Fruit fly (Drosophila melanogaster): ENCODE data around the gene cic.

Gene cic

dm6 chr3R:20274521-20275294 lies 22.1 kb downstream of the cic start:
- TF ChIP-seq CG8478 (optimal IDR thresholded peaks at IDR 0.05), result no peak

- TF ChIP-seq psq (optimal IDR thresholded peaks at IDR 0.05) (no peak), pan (optimal IDR thresholded peaks at IDR 0.05) (no peak), usp (GFP tag; optimal IDR thresholded peaks at IDR 0.05) (no peak), CG8478 (optimal IDR thresholded peaks at IDR 0.05) (no peak), EcR (GFP tag; optimal IDR thresholded peaks at IDR 0.05) (no peak), Dll (optimal IDR thresholded peaks at IDR 0.05) (no peak)
Measured at dm6 chr3R:20276012-20276411, 23.4 kb downstream of the cic start.

dm6 chr3R:20276760-20277159 lies 24.2 kb downstream of the cic start:
- TF ChIP-seq usp (GFP tag; optimal IDR thresholded peaks at IDR 0.05) (no peak), EcR (GFP tag; optimal IDR thresholded peaks at IDR 0.05) (no peak), psq (optimal IDR thresholded peaks at IDR 0.05) (no peak), pan (optimal IDR thresholded peaks at IDR 0.05) (no peak), Dll (optimal IDR thresholded peaks at IDR 0.05) (no peak), CG8478 (optimal IDR thresholded peaks at IDR 0.05) (no peak)

DNA sequence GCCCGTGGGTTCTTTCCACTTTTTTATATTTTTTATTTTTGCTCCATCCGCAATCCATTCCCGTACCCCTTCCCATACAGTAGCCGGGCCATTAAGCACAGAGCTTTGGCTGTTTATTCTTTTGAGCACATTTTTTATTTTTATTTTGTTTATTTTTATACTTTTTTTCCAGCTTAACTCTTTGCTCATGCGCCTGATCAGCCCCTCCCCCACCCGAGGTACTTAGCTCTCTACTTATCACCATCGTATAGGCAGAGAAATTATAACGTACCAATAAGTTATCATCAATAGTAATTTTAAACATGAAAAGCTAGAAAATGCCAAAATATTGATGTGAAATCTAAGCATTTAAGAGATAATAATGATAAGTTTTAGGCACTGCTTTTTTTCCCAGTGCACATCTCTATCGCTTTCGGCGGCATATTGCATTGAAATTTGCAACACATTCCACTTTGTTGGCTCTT lies 28.0 kb downstream of the cic start:
- TF ChIP-seq EcR (GFP tag; optimal IDR thresholded peaks at IDR 0.05) (no peak), pan (optimal IDR thresholded peaks at IDR 0.05) (no peak), usp (GFP tag; optimal IDR thresholded peaks at IDR 0.05) (no peak), CG8478 (optimal IDR thresholded peaks at IDR 0.05) (no peak), psq (optimal IDR thresholded peaks at IDR 0.05) (no peak), Dll (optimal IDR thresholded peaks at IDR 0.05) (no peak)

DNA sequence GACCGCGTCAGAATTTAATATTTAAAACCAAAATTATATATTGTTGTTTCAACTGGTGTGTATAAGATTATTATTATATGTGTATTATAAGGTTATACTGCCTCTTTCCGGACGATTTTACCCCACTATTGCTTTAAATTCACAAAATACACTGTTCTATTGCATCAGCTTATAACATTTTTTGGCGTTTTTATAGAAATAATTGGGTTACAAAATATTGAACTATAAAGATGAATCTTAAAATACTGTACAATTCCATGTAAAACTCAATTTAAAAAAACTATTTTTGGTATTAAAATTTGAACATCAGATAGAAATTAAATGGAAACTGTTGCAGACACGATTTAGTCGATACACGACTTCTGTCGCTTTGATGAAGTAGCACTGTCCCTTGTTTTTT lies 29.5 kb downstream of the cic start:
- no peak for TF ChIP-seq Dll (optimal IDR thresholded peaks at IDR 0.05)
- TF ChIP-seq CG8478 (optimal IDR thresholded peaks at IDR 0.05), result no peak
- no peak for TF ChIP-seq pan (optimal IDR thresholded peaks at IDR 0.05)
- no peak for TF ChIP-seq usp (GFP tag; optimal IDR thresholded peaks at IDR 0.05)

- no peak for TF ChIP-seq Dll (optimal IDR thresholded peaks at IDR 0.05)
- peak in 1 of 2 experiments; percentile 9 for TF ChIP-seq EcR (GFP tag; optimal IDR thresholded peaks at IDR 0.05)
Measured at dm6 chr3R:20282769-20283530, 30.4 kb downstream of the cic start.

- no peak for TF ChIP-seq psq (optimal IDR thresholded peaks at IDR 0.05)
- TF ChIP-seq usp (GFP tag; optimal IDR thresholded peaks at IDR 0.05), result no peak
- no peak for TF ChIP-seq EcR (GFP tag; optimal IDR thresholded peaks at IDR 0.05)
Measured at dm6 chr3R:20283531-20284139, 31.1 kb downstream of the cic start.

DNA sequence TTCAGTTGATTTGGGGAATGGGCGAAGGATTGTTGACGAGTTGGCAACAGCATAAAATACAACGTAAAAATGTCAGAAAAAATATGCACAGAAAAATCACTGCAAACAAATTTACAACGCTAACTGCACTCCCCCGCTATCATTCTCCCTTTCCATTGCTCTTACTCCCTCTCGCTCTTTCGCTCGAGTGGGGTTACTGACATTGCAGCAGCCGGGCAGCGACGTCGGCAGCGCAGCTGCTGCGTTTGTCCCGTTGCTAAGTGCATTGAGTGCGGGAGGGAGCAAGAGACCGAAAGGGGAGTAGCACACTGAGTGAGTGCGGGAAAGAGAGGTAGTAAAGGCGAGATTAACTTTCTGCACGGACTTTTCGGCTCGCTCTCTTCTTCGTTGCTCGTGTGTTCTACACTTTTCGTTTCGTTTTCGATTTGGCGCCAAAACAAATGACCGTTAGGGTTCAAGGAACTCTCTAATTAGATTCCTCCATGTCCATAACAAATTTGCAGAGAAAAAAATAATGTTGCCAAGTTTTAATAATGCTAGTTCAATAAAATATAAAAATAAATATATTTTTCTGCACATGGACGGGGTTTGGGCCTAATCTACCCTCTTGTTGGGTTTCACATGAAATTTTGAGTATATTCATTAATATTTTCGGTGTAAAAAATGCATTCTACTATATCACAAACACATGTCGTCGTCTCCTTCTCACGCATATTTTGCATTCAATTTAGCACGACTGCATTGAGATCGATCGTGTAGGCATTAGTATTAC lies 31.8 kb downstream of the cic start:
- TF ChIP-seq Dll (optimal IDR thresholded peaks at IDR 0.05) (no peak), pan (optimal IDR thresholded peaks at IDR 0.05) (no peak), EcR (GFP tag; optimal IDR thresholded peaks at IDR 0.05) (peak in 1 of 2 experiments; percentile 96)

DNA sequence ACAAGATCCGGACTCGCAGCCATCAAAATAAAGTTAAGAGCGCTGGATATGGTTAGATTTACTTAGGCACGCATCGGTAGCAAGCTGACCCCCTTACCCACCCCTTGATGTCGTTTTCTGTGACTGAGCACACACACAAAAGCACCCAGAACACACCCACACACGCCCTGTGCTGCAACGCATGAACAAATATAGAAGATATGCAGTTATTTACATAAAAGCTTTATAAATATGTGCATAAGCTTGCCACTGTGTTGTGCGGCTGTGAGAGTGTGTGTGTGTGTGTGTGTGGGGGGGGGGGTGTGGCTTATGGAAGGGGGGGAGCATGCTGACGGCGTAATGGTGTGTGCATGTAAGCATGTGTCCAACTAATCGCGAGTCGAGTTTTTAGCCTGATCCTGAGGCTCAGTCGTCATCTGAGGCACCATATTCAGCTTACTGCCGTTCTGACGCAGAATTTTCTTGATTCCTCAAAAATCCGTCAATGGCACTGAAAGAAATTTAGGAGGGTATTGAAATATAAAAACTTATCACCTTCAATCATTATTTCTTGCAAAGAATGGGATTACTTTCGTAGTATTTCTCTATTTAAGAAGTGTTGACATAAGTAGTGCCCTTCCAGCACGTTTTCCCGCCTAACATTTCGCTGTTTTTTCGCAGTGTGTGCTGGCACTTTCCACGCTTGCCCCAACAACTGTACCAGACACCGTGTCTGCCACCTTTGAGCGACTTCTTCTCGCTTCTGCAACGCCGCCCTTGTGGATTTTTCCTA lies 33.3 kb downstream of the cic start:
- TF ChIP-seq usp (GFP tag; optimal IDR thresholded peaks at IDR 0.05), result no peak
- no peak for TF ChIP-seq CG8478 (optimal IDR thresholded peaks at IDR 0.05)
- TF ChIP-seq EcR (GFP tag; optimal IDR thresholded peaks at IDR 0.05), result no peak
- TF ChIP-seq Dll (optimal IDR thresholded peaks at IDR 0.05), result no peak
- TF ChIP-seq psq (optimal IDR thresholded peaks at IDR 0.05), result no peak
- no peak for TF ChIP-seq pan (optimal IDR thresholded peaks at IDR 0.05)

- no peak for TF ChIP-seq usp (GFP tag; optimal IDR thresholded peaks at IDR 0.05)
- no peak for TF ChIP-seq Dll (optimal IDR thresholded peaks at IDR 0.05)
- TF ChIP-seq pan (optimal IDR thresholded peaks at IDR 0.05), result no peak
- TF ChIP-seq EcR (GFP tag; optimal IDR thresholded peaks at IDR 0.05), result no peak
- no peak for TF ChIP-seq psq (optimal IDR thresholded peaks at IDR 0.05)
- no peak for TF ChIP-seq CG8478 (optimal IDR thresholded peaks at IDR 0.05)
Measured at dm6 chr3R:20286758-20287157, 34.2 kb downstream of the cic start.

DNA sequence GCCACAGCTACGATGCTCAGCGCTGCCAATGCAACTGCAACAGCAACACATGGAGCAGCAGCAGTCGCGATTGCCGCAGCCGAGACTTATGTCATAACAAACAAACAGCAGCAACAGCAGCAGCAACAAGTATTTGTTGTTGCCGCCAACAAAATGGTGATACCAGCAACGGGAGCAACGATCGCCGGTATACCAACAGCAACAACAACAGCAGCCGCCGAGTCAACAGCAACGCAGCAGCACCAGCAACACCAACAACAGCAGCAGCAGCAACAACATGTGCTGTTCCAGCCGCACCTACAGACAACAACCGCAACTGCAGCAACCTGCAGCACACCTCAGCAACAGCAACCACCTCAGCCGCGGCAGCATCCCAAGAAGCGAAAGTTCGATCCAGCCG lies 35.5 kb downstream of the cic start:
- TF ChIP-seq pan (optimal IDR thresholded peaks at IDR 0.05) (no peak), psq (optimal IDR thresholded peaks at IDR 0.05) (no peak), Dll (optimal IDR thresholded peaks at IDR 0.05) (no peak), usp (GFP tag; optimal IDR thresholded peaks at IDR 0.05) (no peak), CG8478 (optimal IDR thresholded peaks at IDR 0.05) (no peak), EcR (GFP tag; optimal IDR thresholded peaks at IDR 0.05) (no peak)
